Fruit fly (Drosophila melanogaster): ENCODE data around the gene shv.

Gene shv

dm6 chr2L:496841-497240 lies 43.9 kb downstream of the shv start:
- no peak for TF ChIP-seq Sin3A (optimal IDR thresholded peaks at IDR 0.05)
- no peak for TF ChIP-seq ttk (optimal IDR thresholded peaks at IDR 0.05)
- no peak for TF ChIP-seq psq (optimal IDR thresholded peaks at IDR 0.05)
- TF ChIP-seq h (optimal IDR thresholded peaks at IDR 0.05): no peak
- TF ChIP-seq Myc (optimal IDR thresholded peaks at IDR 0.05): no peak

dm6 chr2L:497657-498473 lies 45.0 kb downstream of the shv start:
- TF ChIP-seq insv (optimal IDR thresholded peaks at IDR 0.05) (no peak), ttk (optimal IDR thresholded peaks at IDR 0.05) (no peak), psq (optimal IDR thresholded peaks at IDR 0.05) (no peak)

dm6 chr2L:498474-498821 lies 45.5 kb downstream of the shv start:
- no peak for TF ChIP-seq ttk (optimal IDR thresholded peaks at IDR 0.05)
- no peak for TF ChIP-seq insv (optimal IDR thresholded peaks at IDR 0.05)
- TF ChIP-seq Sin3A (optimal IDR thresholded peaks at IDR 0.05): no peak
- no peak for TF ChIP-seq Myc (optimal IDR thresholded peaks at IDR 0.05)
- TF ChIP-seq psq (optimal IDR thresholded peaks at IDR 0.05): no peak
- TF ChIP-seq h (optimal IDR thresholded peaks at IDR 0.05): no peak

dm6 chr2L:499939-500338 lies 47.0 kb downstream of the shv start:
- no peak for TF ChIP-seq Myc (optimal IDR thresholded peaks at IDR 0.05)

- TF ChIP-seq psq (optimal IDR thresholded peaks at IDR 0.05) (no peak), insv (optimal IDR thresholded peaks at IDR 0.05) (no peak), ttk (optimal IDR thresholded peaks at IDR 0.05) (no peak), h (optimal IDR thresholded peaks at IDR 0.05) (no peak), Sin3A (optimal IDR thresholded peaks at IDR 0.05) (no peak), Myc (optimal IDR thresholded peaks at IDR 0.05) (no peak)
These were observed 48.7 kb downstream of the shv start for dm6 chr2L:501622-502021.
